Fruit fly (Drosophila melanogaster) whole organism, adult: ENCODE data around the gene CG15641.
A peak's percentile ranks its signal among the peaks of the same experiment; 100 is the strongest.

ENCODE experiments used
- CG12768 ChIP-seq: fragments of 200-800 bp; sonication (Bioruptor generic); optimal IDR thresholded peaks from 2 replicates; lab custom pipeline; 2017; ENCODE audit warnings: missing biosample characterization, missing genetic modification characterization, mild to moderate bottlenecking, moderate library complexity, missing genetic modification reagents
- CG5204 ChIP-seq: fragments of 200-800 bp; sonication (Bioruptor generic); optimal IDR thresholded peaks from 2 replicates; lab custom pipeline; 2016; ENCODE audit warnings: missing biosample characterization, missing genetic modification characterization
- CG7045 ChIP-seq: fragments of 200-800 bp; sonication (Bioruptor generic); optimal IDR thresholded peaks from 2 replicates; lab custom pipeline; 2017; ENCODE audit warnings: missing biosample characterization, mild to moderate bottlenecking, missing genetic modification characterization
- CG7101 ChIP-seq: fragments of 200-800 bp; sonication (Bioruptor generic); optimal IDR thresholded peaks from 2 replicates; lab custom pipeline; 2018; ENCODE audit warnings: missing biosample characterization, mild to moderate bottlenecking, missing genetic modification characterization, moderate library complexity
- Hr96 ChIP-seq: fragments of 200-800 bp; sonication (Bioruptor generic); optimal IDR thresholded peaks from 2 replicates; lab custom pipeline; 2016; ENCODE audit warnings: missing biosample characterization, missing genetic modification characterization
- Mnt ChIP-seq: fragments of 200-800 bp; sonication (Bioruptor generic); optimal IDR thresholded peaks from 2 replicates; lab custom pipeline; 2016; ENCODE audit warnings: missing biosample characterization, mild to moderate bottlenecking, missing genetic modification characterization
- bab1 ChIP-seq: fragments of 200-800 bp; sonication (Bioruptor generic); optimal IDR thresholded peaks from 3 replicates; lab custom pipeline; 2019; ENCODE audit warnings: missing biosample characterization, mild to moderate bottlenecking, missing genetic modification characterization, moderate library complexity
- cic ChIP-seq: fragments of 200-800 bp; sonication (Bioruptor generic); optimal IDR thresholded peaks from 2 replicates; lab custom pipeline; 2017; ENCODE audit warnings: missing biosample characterization, mild to moderate bottlenecking, missing genetic modification characterization, moderate library complexity
- pad ChIP-seq: fragments of 200-800 bp; sonication (Bioruptor generic); optimal IDR thresholded peaks from 3 replicates; lab custom pipeline; 2017; ENCODE audit warnings: missing biosample characterization, missing genetic modification characterization, mild to moderate bottlenecking, moderate library complexity, missing genetic modification reagents
- tj ChIP-seq: fragments of 200-800 bp; sonication (Bioruptor generic); optimal IDR thresholded peaks from 3 replicates; lab custom pipeline; 2017; ENCODE audit warnings: missing biosample characterization, mild to moderate bottlenecking, missing genetic modification characterization, moderate library complexity
- toe ChIP-seq: fragments of 200-800 bp; sonication (Bioruptor generic); optimal IDR thresholded peaks from 2 replicates; lab custom pipeline; 2016; ENCODE audit warnings: missing biosample characterization, missing genetic modification characterization

DNA sequence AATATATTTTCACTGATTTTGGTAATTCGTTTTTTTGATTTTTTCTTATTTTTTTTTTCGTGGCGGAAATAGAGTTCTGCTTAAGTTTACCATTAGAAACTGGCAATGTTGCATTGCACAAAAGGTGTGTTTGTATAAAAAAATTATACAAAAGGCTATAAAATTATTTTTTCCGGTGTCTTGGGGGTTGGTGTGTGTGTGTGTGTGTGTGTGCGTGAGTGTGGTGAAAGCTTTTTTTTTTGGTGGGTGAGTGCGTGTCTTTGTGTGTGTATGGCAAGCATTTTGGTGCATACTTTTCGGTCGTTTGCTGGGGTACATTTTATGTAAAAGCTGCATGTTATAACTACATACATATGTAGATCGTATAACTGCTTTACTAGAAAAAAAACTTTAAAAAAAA is 43.7 kb downstream of the CG15641 start:
- TF ChIP-seq cic (GFP tag; lab: Kevin White, UChicago), result no peak
- no peak for TF ChIP-seq pad (GFP tag; lab: Kevin White, UChicago)
- peak; percentile 15 for TF ChIP-seq tj (GFP tag; lab: Kevin White, UChicago)
- no peak for TF ChIP-seq Mnt (GFP tag; lab: Kevin White, UChicago)
- TF ChIP-seq CG7101 (tag; lab: Kevin White, UChicago), result peak; percentile 1
- TF ChIP-seq CG7045, result no peak
- peak; percentile 40 for TF ChIP-seq bab1
- TF ChIP-seq CG12768 (GFP tag; lab: Kevin White, UChicago), result no peak
- no peak for TF ChIP-seq toe (GFP tag; lab: Kevin White, UChicago)
- peak; percentile 20 for TF ChIP-seq Hr96 (GFP tag; lab: Kevin White, UChicago)
- TF ChIP-seq CG5204 (GFP tag; lab: Kevin White, UChicago), result peak; percentile 26
